Fruit fly (Drosophila melanogaster) whole organism: Measurements from ENCODE around the gene Acsf2.

Experiments used
- CG8478 ChIP-seq: fragments of >200 bp; optimal IDR thresholded peaks from 2 replicates; lab custom pipeline; 2018; ENCODE audit warnings: inconsistent platforms
- Dll ChIP-seq: fragments of >200 bp; optimal IDR thresholded peaks from 2 replicates; lab custom pipeline; 2017
- pan ChIP-seq: fragments of >200 bp; optimal IDR thresholded peaks from 2 replicates; lab custom pipeline; 2017
- usp ChIP-seq: fragments of >200 bp; optimal IDR thresholded peaks from 2 replicates; lab custom pipeline; 2017; ENCODE audit warnings: missing biosample characterization, missing genetic modification characterization, mixed read lengths

DNA sequence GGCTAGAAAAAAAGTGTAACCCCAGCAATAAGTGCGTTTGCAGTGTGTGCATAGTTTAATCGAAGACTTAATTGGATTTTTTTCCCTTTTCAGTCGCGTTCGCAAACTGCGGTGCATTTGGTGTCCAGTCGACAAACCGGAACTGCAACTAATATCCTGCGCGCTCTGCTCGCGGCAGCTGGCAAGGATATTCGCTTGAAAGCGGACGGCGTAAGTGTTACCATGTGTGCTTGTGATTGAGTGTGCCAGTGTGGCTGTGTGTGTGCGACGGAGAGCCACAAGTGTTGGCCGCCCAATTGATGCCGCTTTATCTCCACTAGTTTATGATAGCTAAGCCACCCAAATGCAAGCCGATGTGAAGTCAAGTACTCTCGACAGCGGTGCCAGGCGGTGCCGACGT, 11.4 kb upstream of the Acsf2 start:
- no peak for TF ChIP-seq pan (lab: Kevin White, UChicago)
- no peak for TF ChIP-seq Dll (lab: Kevin White, UChicago)
- no peak for TF ChIP-seq usp (GFP tag; lab: Kevin White, UChicago)
- no peak for TF ChIP-seq CG8478 (lab: Kevin White, UChicago)
